Worm (Caenorhabditis elegans) whole organism, L1 larva: ENCODE measurements around the gene mut-7.
A peak's percentile ranks its signal among the peaks of the same experiment; 100 is the strongest.

Source experiments
- C04F5.9 ChIP-seq: sonication (generic microtip); optimal IDR thresholded peaks from 2 replicates; lab custom pipeline; 2016; ENCODE audit warnings: missing genetic modification characterization, missing compliant biosample characterization
- C16A3.4 ChIP-seq: fragments of 150-350 bp; optimal IDR thresholded peaks from 2 replicates; lab custom pipeline; 2014; ENCODE audit warnings: missing biosample characterization, missing genetic modification characterization
- ceh-8 ChIP-seq: fragments of 200-800 bp; sonication (Bioruptor generic); optimal IDR thresholded peaks from 2 replicates; lab custom pipeline; 2018; ENCODE audit warnings: mild to moderate bottlenecking, missing genetic modification characterization, moderate library complexity, missing compliant biosample characterization
- ceh-90 ChIP-seq: sonication (generic microtip); optimal IDR thresholded peaks from 2 replicates; lab custom pipeline; 2016; ENCODE audit warnings: missing genetic modification characterization, missing compliant biosample characterization
- ces-1 ChIP-seq: fragments of 150-350 bp; optimal IDR thresholded peaks from 2 replicates; lab custom pipeline; 2014; ENCODE audit warnings: missing biosample characterization, missing genetic modification reagents, missing genetic modification characterization
- dpl-1 ChIP-seq, 3 experiments: fragments of 150-350 bp in 2 of 3; sonication (generic microtip) in 1 of 3; optimal IDR thresholded peaks; 2 replicates each; lab custom pipeline; 2014 to 2017; ENCODE audit warnings: missing biosample characterization in 3 of 3, missing genetic modification characterization in 3 of 3, missing genetic modification reagents in 3 of 3
- elt-2 ChIP-seq: sonication (generic microtip); optimal IDR thresholded peaks from 2 replicates; lab custom pipeline; 2016; ENCODE audit warnings: missing genetic modification characterization, mild to moderate bottlenecking, inconsistent platforms, missing compliant biosample characterization, missing genetic modification reagents
- elt-3 ChIP-seq, 6 experiments: fragments of 150-350 bp in 1 of 6; sonication (generic microtip); optimal IDR thresholded peaks; 2 replicates each; lab custom pipeline; 2017 to 2018; ENCODE audit warnings: missing biosample characterization in 6 of 6, missing genetic modification characterization in 6 of 6, inconsistent platforms in 1 of 6
- fkh-8 ChIP-seq: sonication (generic microtip); optimal IDR thresholded peaks from 2 replicates; lab custom pipeline; 2016; ENCODE audit warnings: mild to moderate bottlenecking, missing genetic modification characterization, missing compliant biosample characterization
- hlh-17 ChIP-seq: fragments of 200-800 bp; sonication (Bioruptor generic); optimal IDR thresholded peaks from 2 replicates; lab custom pipeline; 2018; ENCODE audit warnings: missing genetic modification characterization, mild to moderate bottlenecking, missing compliant biosample characterization, moderate library complexity, borderline replicate concordance
- hlh-4 ChIP-seq: sonication (generic microtip); optimal IDR thresholded peaks from 2 replicates; lab custom pipeline; 2016; ENCODE audit warnings: mild to moderate bottlenecking, missing genetic modification characterization, missing compliant biosample characterization
- jun-1 ChIP-seq: fragments of 150-350 bp; optimal IDR thresholded peaks from 2 replicates; lab custom pipeline; 2014; ENCODE audit warnings: missing biosample characterization, missing genetic modification reagents, missing genetic modification characterization
- lin-14 ChIP-seq: fragments of 200-800 bp; sonication (Bioruptor generic); optimal IDR thresholded peaks from 2 replicates; lab custom pipeline; 2018; ENCODE audit warnings: mild to moderate bottlenecking, missing genetic modification characterization, moderate library complexity, missing compliant biosample characterization
- lin-15B ChIP-seq: fragments of 150-350 bp; sonication (generic microtip); optimal IDR thresholded peaks from 3 replicates; lab custom pipeline; 2014; ENCODE audit warnings: missing biosample characterization, missing genetic modification characterization
- lin-39 ChIP-seq: fragments of 150-350 bp; optimal IDR thresholded peaks from 2 replicates; lab custom pipeline; 2014; ENCODE audit warnings: missing biosample characterization, missing genetic modification reagents, missing genetic modification characterization
- lir-3 ChIP-seq: sonication (generic microtip); optimal IDR thresholded peaks from 2 replicates; lab custom pipeline; 2016; ENCODE audit warnings: mild to moderate bottlenecking, missing genetic modification characterization, moderate library complexity, missing compliant biosample characterization; ENCODE audit not compliant: poor library complexity
- lsy-2 ChIP-seq, 2 experiments: fragments of 150-350 bp; optimal IDR thresholded peaks; 2 replicates each; lab custom pipeline; 2014; ENCODE audit warnings: missing biosample characterization in 2 of 2, missing genetic modification characterization in 2 of 2
- mab-9 ChIP-seq: fragments of 200-800 bp; sonication (Bioruptor generic); IDR thresholded peaks from 2 replicates; pipeline ENCODE4 v1.3.6; 2022; ENCODE audit warnings: missing genetic modification reagents, missing genetic modification characterization, missing compliant biosample characterization
- mdl-1 ChIP-seq, 2 experiments: fragments of 150-350 bp; optimal IDR thresholded peaks; 2 replicates each; lab custom pipeline; 2014 to 2017; ENCODE audit warnings: missing biosample characterization in 2 of 2, missing genetic modification characterization in 2 of 2, inconsistent platforms in 1 of 2
- mef-2 ChIP-seq: fragments of 150-350 bp; optimal IDR thresholded peaks from 2 replicates; lab custom pipeline; 2014; ENCODE audit warnings: missing biosample characterization, missing genetic modification characterization
- mep-1 ChIP-seq: fragments of 150-350 bp; optimal IDR thresholded peaks from 2 replicates; lab custom pipeline; 2014; ENCODE audit warnings: missing biosample characterization, missing genetic modification characterization
- nhr-11 ChIP-seq: fragments of 150-350 bp; optimal IDR thresholded peaks from 2 replicates; lab custom pipeline; 2014; ENCODE audit warnings: missing biosample characterization, missing genetic modification characterization
- nhr-47 ChIP-seq: sonication (generic microtip); optimal IDR thresholded peaks from 2 replicates; lab custom pipeline; 2016; ENCODE audit warnings: mild to moderate bottlenecking, missing genetic modification characterization, moderate library complexity, missing compliant biosample characterization
- nhr-71 ChIP-seq: sonication (generic microtip); optimal IDR thresholded peaks from 2 replicates; lab custom pipeline; 2016; ENCODE audit warnings: mild to moderate bottlenecking, missing genetic modification characterization, moderate library complexity, missing compliant biosample characterization
- nhr-76 ChIP-seq: sonication (generic microtip); optimal IDR thresholded peaks from 2 replicates; lab custom pipeline; 2017; ENCODE audit warnings: missing biosample characterization, missing genetic modification characterization
- nhr-84 ChIP-seq: sonication (generic microtip); optimal IDR thresholded peaks from 2 replicates; lab custom pipeline; 2017; ENCODE audit warnings: missing biosample characterization, missing genetic modification characterization
- pax-3 ChIP-seq: fragments of 200-800 bp; sonication (Bioruptor generic); optimal IDR thresholded peaks from 2 replicates; lab custom pipeline; 2018; ENCODE audit warnings: mild to moderate bottlenecking, missing genetic modification characterization, moderate library complexity, missing compliant biosample characterization
- swsn-7 ChIP-seq: sonication (generic microtip); optimal IDR thresholded peaks from 2 replicates; lab custom pipeline; 2016; ENCODE audit warnings: missing genetic modification characterization, missing compliant biosample characterization
- unc-62 ChIP-seq: fragments of 150-350 bp; optimal IDR thresholded peaks from 2 replicates; lab custom pipeline; 2014; ENCODE audit warnings: missing biosample characterization, missing genetic modification reagents, missing genetic modification characterization
- unc-86 ChIP-seq: sonication (generic microtip); optimal IDR thresholded peaks from 2 replicates; lab custom pipeline; 2016; ENCODE audit warnings: missing genetic modification characterization, missing compliant biosample characterization
- zag-1 ChIP-seq: fragments of 150-350 bp; optimal IDR thresholded peaks from 2 replicates; lab custom pipeline; 2014; ENCODE audit warnings: missing biosample characterization, missing genetic modification characterization
- ztf-11 ChIP-seq, 2 experiments: sonication (generic microtip); optimal IDR thresholded peaks; 2 replicates each; lab custom pipeline; 2016 to 2017; ENCODE audit warnings: missing genetic modification characterization in 2 of 2, missing biosample characterization in 1 of 2, missing compliant biosample characterization in 1 of 2
- ztf-4 ChIP-seq: fragments of 150-350 bp; optimal IDR thresholded peaks from 2 replicates; lab custom pipeline; 2014; ENCODE audit warnings: missing biosample characterization, missing genetic modification characterization

Gene mut-7

ce11 chrIII:9542280-9542679 lies at the start of gene mut-7:
mut-7 (minus strand) TSS chrIII:9542380.
- TF ChIP-seq ztf-11 (tag; optimal IDR thresholded peaks at IDR 0.05; lab: Kevin White, UChicago) (no peak), mab-9 (GFP tag; lab: Robert Waterston, UW) (no peak), hlh-4 (no peak), nhr-47 (tag; lab: Kevin White, UChicago) (no peak), ztf-4 (no peak), lin-15B (tag; lab: Kevin White, UChicago) (no peak), unc-86 (tag; lab: Kevin White, UChicago) (no peak), C16A3.4 (tag; lab: Kevin White, UChicago) (no peak), jun-1 (no peak), nhr-11 (tag; lab: Kevin White, UChicago) (no peak), pax-3 (tag; lab: Kevin White, UChicago) (no peak), C04F5.9 (no peak), nhr-76 (no peak), lin-39 (no peak)

ce11 chrIII:9590212-9590611 lies 48.0 kb upstream of the mut-7 start:
- TF ChIP-seq ces-1 (GFP tag; lab: Kevin White, UChicago) (no peak), elt-2 (tag; lab: Kevin White, UChicago) (peak; percentile 83), mdl-1 (tag; optimal IDR thresholded peaks at IDR 0.05; lab: Kevin White, UChicago) (peak in 1 of 2 experiments; percentile 2)
- TF ChIP-seq, all 84 proteins: peak for 2

ce11 chrIII:9585314-9585713 lies 43.1 kb upstream of the mut-7 start:
- TF ChIP-seq fkh-8 (tag; lab: Kevin White, UChicago) (peak; percentile 38), lsy-2 (tag; optimal IDR thresholded peaks at IDR 0.05; lab: Kevin White, UChicago) (peak; percentile 5 to 29), unc-62 (GFP tag; lab: Kevin White, UChicago) (no peak), lir-3 (no peak), nhr-47 (tag; lab: Kevin White, UChicago) (peak; percentile 36), zag-1 (tag; lab: Kevin White, UChicago) (peak; percentile 6), elt-3 (tag; optimal IDR thresholded peaks at IDR 0.05; lab: Kevin White, UChicago) (no peak), ceh-90 (tag; lab: Kevin White, UChicago) (no peak), ceh-8 (GFP tag; lab: Kevin White, UChicago) (peak; percentile 94), lin-14 (GFP tag; lab: Kevin White, UChicago) (peak; percentile 72), nhr-71 (tag; lab: Kevin White, UChicago) (peak; percentile 52)

ce11 chrIII:9583224-9583623 lies 41.0 kb upstream of the mut-7 start:
- TF ChIP-seq mep-1 (tag; lab: Kevin White, UChicago), result no peak

- TF ChIP-seq hlh-17 (GFP tag; lab: Kevin White, UChicago), result no peak
- no peak for TF ChIP-seq swsn-7 (tag; lab: Kevin White, UChicago)
- no peak for TF ChIP-seq nhr-84 (tag; lab: Kevin White, UChicago)
- TF ChIP-seq mef-2, result no peak
- no peak for TF ChIP-seq pax-3 (tag; lab: Kevin White, UChicago)
- TF ChIP-seq lin-39, result no peak
- TF ChIP-seq elt-2 (tag; lab: Kevin White, UChicago), result peak; percentile 6
- no peak for TF ChIP-seq dpl-1 (GFP tag; optimal IDR thresholded peaks at IDR 0.05; lab: Kevin White, UChicago)
- TF ChIP-seq, all 84 proteins: peak for 1
These were observed 40.1 kb upstream of the mut-7 start, which contains the start of gene C48B4.3 for ce11 chrIII:9582240-9582639. C48B4.3 (minus strand) TSS chrIII:9582388.
